Worm (Caenorhabditis elegans) whole organism, early embryonic: Measurements from ENCODE around the gene H10E21.4.

Experiments used
- F13C5.2 ChIP-seq: sonication (generic microtip); optimal IDR thresholded peaks from 2 replicates; lab custom pipeline; 2017; ENCODE audit warnings: mild to moderate bottlenecking, missing genetic modification characterization, inconsistent platforms, missing compliant biosample characterization
- aly-1 ChIP-seq: sonication (generic microtip); optimal IDR thresholded peaks from 2 replicates; lab custom pipeline; 2016; ENCODE audit warnings: missing genetic modification characterization, missing compliant biosample characterization
- ama-1 ChIP-seq: fragments of 150-350 bp; optimal IDR thresholded peaks from 2 replicates; lab custom pipeline; 2014
- ceh-13 ChIP-seq: fragments of 200-800 bp; sonication (Bioruptor generic); optimal IDR thresholded peaks from 2 replicates; lab custom pipeline; 2018; ENCODE audit warnings: mild to moderate bottlenecking, missing genetic modification characterization, missing compliant biosample characterization
- ceh-36 ChIP-seq: sonication (generic microtip); optimal IDR thresholded peaks from 2 replicates; lab custom pipeline; 2016; ENCODE audit warnings: missing genetic modification characterization, inconsistent platforms, missing compliant biosample characterization
- flt-1 ChIP-seq: fragments of 200-800 bp; sonication (Bioruptor generic); IDR thresholded peaks from 2 replicates; pipeline ENCODE4 v1.3.6; 2022; ENCODE audit warnings: missing genetic modification characterization, missing compliant biosample characterization
- hmbx-1 ChIP-seq: sonication (generic microtip); optimal IDR thresholded peaks from 2 replicates; lab custom pipeline; 2016; ENCODE audit warnings: mild to moderate bottlenecking, missing genetic modification characterization, missing compliant biosample characterization
- hmg-4 ChIP-seq: fragments of 200-800 bp; sonication (Bioruptor generic); optimal IDR thresholded peaks from 2 replicates; lab custom pipeline; 2018; ENCODE audit warnings: mild to moderate bottlenecking, missing genetic modification characterization, missing compliant biosample characterization
- hnd-1 ChIP-seq: sonication (generic microtip); optimal IDR thresholded peaks from 2 replicates; lab custom pipeline; 2016; ENCODE audit warnings: missing genetic modification characterization, missing compliant biosample characterization
- sea-1 ChIP-seq: fragments of 200-800 bp; sonication (Bioruptor generic); conservative IDR thresholded peaks from 2 replicates; pipeline ENCODE4 v1.3.6; 2022; ENCODE audit warnings: missing genetic modification characterization, missing compliant biosample characterization
- tbx-11 ChIP-seq: fragments of 200-800 bp; sonication (Bioruptor generic); IDR thresholded peaks from 2 replicates; pipeline ENCODE4 v1.3.6; 2022; ENCODE audit warnings: missing genetic modification characterization, missing compliant biosample characterization
- tbx-37 ChIP-seq: fragments of 200-800 bp; sonication (Bioruptor generic); conservative IDR thresholded peaks from 2 replicates; pipeline ENCODE4 v1.3.6; 2022; ENCODE audit warnings: missing genetic modification reagents, missing genetic modification characterization, missing compliant biosample characterization
- tra-4 ChIP-seq: sonication (generic microtip); optimal IDR thresholded peaks from 2 replicates; lab custom pipeline; 2017; ENCODE audit warnings: missing genetic modification characterization, missing compliant biosample characterization

- TF ChIP-seq ceh-13 (GFP tag; lab: Kevin White, UChicago) (no peak), F13C5.2 (tag; lab: Kevin White, UChicago) (no peak), sea-1 (GFP tag; lab: Robert Waterston, UW) (0 out of 2 replicates have a peak, but pooled peaks have one; percentile 5), tbx-37 (GFP tag; lab: Robert Waterston, UW) (no peak), ama-1 (lab: Kevin White, UChicago) (no peak), hmg-4 (GFP tag; lab: Kevin White, UChicago) (no peak), aly-1 (tag; lab: Kevin White, UChicago) (no peak), tbx-11 (GFP tag; lab: Robert Waterston, UW) (no peak), tra-4 (tag; lab: Kevin White, UChicago) (no peak), ceh-36 (tag; lab: Kevin White, UChicago) (no peak), flt-1 (GFP tag; lab: Robert Waterston, UW) (no peak), hmbx-1 (no peak), hnd-1 (tag; lab: Kevin White, UChicago) (no peak)
Observed at ce11 chrIII:53696-54095, 34.2 kb upstream of the H10E21.4 start.
